Worm (Caenorhabditis elegans) whole organism, young adult: ENCODE results near the gene F15B9.10.

Experiments
- B0035.1 ChIP-seq: sonication (generic microtip); optimal IDR thresholded peaks from 2 replicates; lab custom pipeline; 2016; ENCODE audit warnings: missing genetic modification characterization, mild to moderate bottlenecking, missing compliant biosample characterization, missing genotype, missing genetic modification reagents
- B0261.1 ChIP-seq: sonication (generic microtip); optimal IDR thresholded peaks from 2 replicates; lab custom pipeline; 2016; ENCODE audit warnings: mild to moderate bottlenecking, missing genetic modification characterization, moderate library complexity, missing compliant biosample characterization
- C06A6.2 ChIP-seq: fragments of 200-800 bp; sonication (Bioruptor generic); conservative IDR thresholded peaks from 2 replicates; pipeline ENCODE4 v1.3.6; 2022; ENCODE audit warnings: missing genetic modification characterization, missing compliant biosample characterization
- F10E7.11 ChIP-seq: sonication (generic microtip); optimal IDR thresholded peaks from 2 replicates; lab custom pipeline; 2017; ENCODE audit warnings: mild to moderate bottlenecking, missing genetic modification characterization, moderate library complexity, missing compliant biosample characterization
- F33H1.4 ChIP-seq: fragments of 200-800 bp; sonication (Bioruptor generic); IDR thresholded peaks from 2 replicates; pipeline ENCODE4 v1.3.6; 2022; ENCODE audit warnings: missing genetic modification reagents, missing genetic modification characterization, missing compliant biosample characterization
- F37B4.10 ChIP-seq: fragments of 200-800 bp; sonication (Bioruptor generic); IDR thresholded peaks from 2 replicates; pipeline ENCODE4 v1.3.6; 2022; ENCODE audit warnings: missing genetic modification characterization, missing compliant biosample characterization
- F49E8.2 ChIP-seq: sonication (generic microtip); optimal IDR thresholded peaks from 3 replicates; lab custom pipeline; 2017; ENCODE audit warnings: missing genetic modification characterization, mild to moderate bottlenecking, missing compliant biosample characterization, antibody characterized with exemption, moderate library complexity; ENCODE audit not compliant: insufficient read depth
- F52B5.7 ChIP-seq: sonication (generic microtip); optimal IDR thresholded peaks from 2 replicates; lab custom pipeline; 2016; ENCODE audit warnings: mild to moderate bottlenecking, missing genetic modification characterization, missing compliant biosample characterization
- Y56A3A.18 ChIP-seq: fragments of 200-800 bp; sonication (Bioruptor generic); IDR thresholded peaks from 2 replicates; pipeline ENCODE4 v1.3.6; 2022; ENCODE audit warnings: missing genetic modification reagents, missing genetic modification characterization, missing compliant biosample characterization
- Y79H2A.3 ChIP-seq: fragments of 200-800 bp; sonication (Bioruptor generic); conservative IDR thresholded peaks from 2 replicates; pipeline ENCODE4 v1.3.6; 2022; ENCODE audit warnings: missing genetic modification reagents, missing genetic modification characterization, missing compliant biosample characterization
- Y95B8A.8 ChIP-seq: fragments of 200-800 bp; sonication (Bioruptor generic); IDR thresholded peaks from 2 replicates; pipeline ENCODE4 v1.3.6; 2022; ENCODE audit warnings: missing genetic modification reagents, missing genetic modification characterization, missing compliant biosample characterization
- atf-7 ChIP-seq: sonication (generic microtip); optimal IDR thresholded peaks from 2 replicates; lab custom pipeline; 2017; ENCODE audit warnings: mild to moderate bottlenecking, missing genetic modification characterization, missing compliant biosample characterization
- attf-3 ChIP-seq: fragments of 200-800 bp; sonication (Bioruptor generic); conservative IDR thresholded peaks from 2 replicates; pipeline ENCODE4 v1.3.6; 2022; ENCODE audit warnings: missing genetic modification reagents, missing genetic modification characterization, missing compliant biosample characterization
- bed-2 ChIP-seq: fragments of 200-800 bp; sonication (Bioruptor generic); IDR thresholded peaks from 2 replicates; pipeline ENCODE4 v1.3.6; 2022; ENCODE audit warnings: missing genetic modification reagents, missing genetic modification characterization, missing compliant biosample characterization
- cebp-1 ChIP-seq, 2 experiments: fragments of 200-800 bp in 1 of 2; sonication (Bioruptor generic) in 1 of 2; sonication (generic microtip) in 1 of 2; IDR thresholded peaks in 1 of 2; optimal IDR thresholded peaks in 1 of 2; 2 replicates each; pipeline versions ENCODE4 v1.3.6 to Lab custom; 2017 to 2022; ENCODE audit warnings: missing compliant biosample characterization in 2 of 2, missing genetic modification characterization in 2 of 2, mild to moderate bottlenecking in 1 of 2, missing genetic modification reagents in 1 of 2, moderate library complexity in 1 of 2
- cebp-2 ChIP-seq: fragments of 200-800 bp; sonication (Bioruptor generic); IDR thresholded peaks from 2 replicates; pipeline ENCODE4 v1.3.6; 2022; ENCODE audit warnings: missing genetic modification characterization, missing compliant biosample characterization
- ceh-100 ChIP-seq: fragments of 200-800 bp; sonication (Bioruptor generic); IDR thresholded peaks from 2 replicates; pipeline ENCODE4 v1.3.6; 2022; ENCODE audit warnings: missing genetic modification reagents, missing genetic modification characterization, missing compliant biosample characterization
- ceh-27 ChIP-seq: fragments of 200-800 bp; sonication (Bioruptor generic); optimal IDR thresholded peaks from 2 replicates; lab custom pipeline; 2018; ENCODE audit warnings: mild to moderate bottlenecking, missing genetic modification characterization, moderate library complexity, missing compliant biosample characterization
- ceh-79 ChIP-seq: sonication (generic microtip); optimal IDR thresholded peaks from 2 replicates; lab custom pipeline; 2017; ENCODE audit warnings: mild to moderate bottlenecking, missing genetic modification characterization, missing compliant biosample characterization
- efl-1 ChIP-seq: fragments of 150-350 bp; optimal IDR thresholded peaks from 2 replicates; lab custom pipeline; 2014; ENCODE audit warnings: missing biosample characterization, missing genetic modification reagents, missing genetic modification characterization
- egrh-3 ChIP-seq: fragments of 200-800 bp; sonication (Bioruptor generic); IDR thresholded peaks from 2 replicates; pipeline ENCODE4 v1.3.6; 2022; ENCODE audit warnings: missing genetic modification reagents, missing genetic modification characterization, missing compliant biosample characterization
- hlh-26 ChIP-seq: fragments of 200-800 bp; sonication (Bioruptor generic); conservative IDR thresholded peaks from 2 replicates; pipeline ENCODE4 v1.3.6; 2022; ENCODE audit warnings: missing genetic modification reagents, missing genetic modification characterization, missing compliant biosample characterization
- hmg-1.2 ChIP-seq: fragments of 200-800 bp; sonication (Bioruptor generic); IDR thresholded peaks from 2 replicates; pipeline ENCODE4 v1.3.6; 2022; ENCODE audit warnings: missing genetic modification reagents, missing genetic modification characterization, missing compliant biosample characterization
- hmg-20 ChIP-seq: fragments of 200-800 bp; sonication (Bioruptor generic); IDR thresholded peaks from 2 replicates; pipeline ENCODE4 v1.3.6; 2022; ENCODE audit warnings: missing genetic modification reagents, missing genetic modification characterization, missing compliant biosample characterization
- let-526 ChIP-seq: fragments of 200-800 bp; sonication (Bioruptor generic); IDR thresholded peaks from 2 replicates; pipeline ENCODE4 v1.3.6; 2022; ENCODE audit warnings: missing genetic modification reagents, missing genetic modification characterization, missing compliant biosample characterization
- madf-3 ChIP-seq: fragments of 200-800 bp; sonication (Bioruptor generic); IDR thresholded peaks from 2 replicates; pipeline ENCODE4 v1.3.6; 2022; ENCODE audit warnings: missing genetic modification reagents, missing genetic modification characterization, missing compliant biosample characterization
- nfya-1 ChIP-seq: sonication (generic microtip); optimal IDR thresholded peaks from 2 replicates; lab custom pipeline; 2017; ENCODE audit warnings: antibody characterized with exemption, missing compliant biosample characterization, missing genetic modification characterization, borderline replicate concordance; ENCODE audit not compliant: insufficient read depth
- nfya-2 ChIP-seq: fragments of 200-800 bp; sonication (Bioruptor generic); IDR thresholded peaks from 2 replicates; pipeline ENCODE4 v1.3.6; 2022; ENCODE audit warnings: missing genetic modification reagents, missing genetic modification characterization, missing compliant biosample characterization
- nhr-120 ChIP-seq: fragments of 200-800 bp; sonication (Bioruptor generic); IDR thresholded peaks from 2 replicates; pipeline ENCODE4 v1.3.6; 2022; ENCODE audit warnings: missing genetic modification characterization, missing compliant biosample characterization
- nhr-179 ChIP-seq: sonication (generic microtip); optimal IDR thresholded peaks from 2 replicates; lab custom pipeline; 2016; ENCODE audit warnings: mild to moderate bottlenecking, missing genetic modification characterization, missing compliant biosample characterization
- nhr-27 ChIP-seq: fragments of 200-800 bp; sonication (Bioruptor generic); optimal IDR thresholded peaks from 2 replicates; lab custom pipeline; 2018; ENCODE audit warnings: mild to moderate bottlenecking, missing genetic modification characterization, moderate library complexity, missing compliant biosample characterization
- pbrm-1 ChIP-seq: fragments of 200-800 bp; sonication (Bioruptor generic); IDR thresholded peaks from 2 replicates; pipeline ENCODE4 v1.3.6; 2022; ENCODE audit warnings: missing genetic modification reagents, missing genetic modification characterization, missing compliant biosample characterization
- rec-8 ChIP-seq, 2 experiments: sonication (generic microtip); optimal IDR thresholded peaks; 2 replicates each; lab custom pipeline; 2016; ENCODE audit warnings: mild to moderate bottlenecking in 2 of 2, missing genetic modification characterization in 2 of 2, missing genetic modification reagents in 2 of 2, missing genotype in 2 of 2, missing biosample characterization in 1 of 2, missing compliant biosample characterization in 1 of 2, moderate library complexity in 1 of 2
- snpc-4 ChIP-seq, 5 experiments: fragments of 150-350 bp in 1 of 5; sonication (generic microtip) in 4 of 5; optimal IDR thresholded peaks; 2 replicates each; lab custom pipeline; 2014 to 2018; ENCODE audit warnings: missing genetic modification characterization in 5 of 5, missing biosample characterization in 3 of 5, antibody characterized with exemption in 2 of 5, mild to moderate bottlenecking in 2 of 5, missing compliant biosample characterization in 2 of 5, missing genotype in 2 of 5, moderate library complexity in 2 of 5, missing genetic modification reagents in 1 of 5
- zim-3 ChIP-seq: sonication (generic microtip); optimal IDR thresholded peaks from 2 replicates; lab custom pipeline; 2017; ENCODE audit warnings: mild to moderate bottlenecking, missing genetic modification characterization, moderate library complexity, missing compliant biosample characterization
- ztf-22 ChIP-seq: fragments of 200-800 bp; sonication (Bioruptor generic); optimal IDR thresholded peaks from 2 replicates; lab custom pipeline; 2018; ENCODE audit warnings: mild to moderate bottlenecking, missing genetic modification characterization, moderate library complexity, missing compliant biosample characterization
- ztf-28 ChIP-seq: fragments of 200-800 bp; sonication (Bioruptor generic); IDR thresholded peaks from 2 replicates; pipeline ENCODE4 v1.3.6; 2022; ENCODE audit warnings: missing genetic modification reagents, missing genetic modification characterization, missing compliant biosample characterization

The F15B9.10 gene

ce11 chrV:13020638-13021037, 11.9 kb upstream of the F15B9.10 start:
- TF ChIP-seq C06A6.2 (GFP tag; lab: Robert Waterston, UW) (no peak), atf-7 (no peak), nhr-27 (tag; lab: Kevin White, UChicago) (no peak), F33H1.4 (GFP tag; lab: Robert Waterston, UW) (no peak), B0261.1 (tag; lab: Kevin White, UChicago) (no peak), F49E8.2 (tag; lab: Kevin White, UChicago) (no peak), rec-8 (tag; optimal IDR thresholded peaks at IDR 0.05; lab: Kevin White, UChicago) (no peak)

- TF ChIP-seq nfya-2 (GFP tag; lab: Robert Waterston, UW) (no peak), cebp-2 (GFP tag; lab: Robert Waterston, UW) (no peak), egrh-3 (GFP tag; lab: Robert Waterston, UW) (no peak), ceh-100 (no peak), ceh-27 (no peak), nhr-120 (GFP tag; lab: Robert Waterston, UW) (no peak), hmg-20 (no peak), efl-1 (no peak), B0035.1 (tag; lab: Kevin White, UChicago) (no peak), Y79H2A.3 (GFP tag; lab: Robert Waterston, UW) (no peak), ztf-22 (no peak), ceh-79 (tag; lab: Kevin White, UChicago) (no peak), bed-2 (no peak), hmg-1.2 (no peak), F52B5.7 (no peak), Y56A3A.18 (GFP tag; lab: Robert Waterston, UW) (no peak), zim-3 (tag; lab: Kevin White, UChicago) (no peak), nhr-179 (tag; lab: Kevin White, UChicago) (no peak)
Observed at ce11 chrV:13020014-13020413, 11.3 kb upstream of the F15B9.10 start.

ce11 chrV:13018761-13019160, 10.0 kb upstream of the F15B9.10 start, which contains the start of gene fmi-1:
fmi-1 (plus strand) TSS chrV:13019061.
- TF ChIP-seq Y95B8A.8 (no peak), F10E7.11 (tag; lab: Kevin White, UChicago) (no peak), pbrm-1 (no peak), madf-3 (GFP tag; lab: Robert Waterston, UW) (no peak), F37B4.10 (no peak), attf-3 (GFP tag; lab: Robert Waterston, UW) (no peak), hmg-1.2 (no peak)
- TF ChIP-seq, all 124 proteins: peak for 0

ce11 chrV:13018233-13018632, 9.5 kb upstream of the F15B9.10 start:
- TF ChIP-seq snpc-4 (GFP tag; optimal IDR thresholded peaks at IDR 0.05; lab: Kevin White, UChicago) (no peak), snpc-4 (tag; optimal IDR thresholded peaks at IDR 0.05; lab: Kevin White, UChicago) (no peak), ceh-79 (tag; lab: Kevin White, UChicago) (no peak), efl-1 (no peak), nfya-1 (tag; lab: Kevin White, UChicago) (no peak), cebp-1 (GFP tag; IDR thresholded peaks at IDR 0.05; lab: Robert Waterston, UW) (no peak), cebp-1 (tag; optimal IDR thresholded peaks at IDR 0.05; lab: Kevin White, UChicago) (no peak), F33H1.4 (GFP tag; lab: Robert Waterston, UW) (no peak), F49E8.2 (tag; lab: Kevin White, UChicago) (no peak), ztf-28 (GFP tag; lab: Robert Waterston, UW) (no peak), F10E7.11 (tag; lab: Kevin White, UChicago) (no peak), hlh-26 (GFP tag; lab: Robert Waterston, UW) (no peak), let-526 (GFP tag; lab: Robert Waterston, UW) (no peak)
